1 fruit fly cellular context compared by ENCODE assay signal in genomic region chr3L:2166776-2167175, dm6.
TF ChIP-seq lines count a peak whose summit lies in the region.

No protein-coding gene starts in this region.

TF ChIP-seq in whole organism, embryonic, 481 proteins besides CTCF, POLR2A, EP300 and RAD21 (continued from another document):
- no peak for TF ChIP-seq Gug (GFP tag; IDR thresholded peaks at IDR 0.05; lab: Robert Waterston, UW)
TF ChIP-seq in whole organism, embryonic: peak in this region for 7.
